Worm (Caenorhabditis elegans) whole organism, L2 larva: ENCODE data around the gene nta-1.

Experiments
- F13H6.1 ChIP-seq: sonication (generic microtip); optimal IDR thresholded peaks from 2 replicates; lab custom pipeline; 2016; ENCODE audit warnings: missing genetic modification characterization, missing compliant biosample characterization
- aly-2 ChIP-seq: fragments of 150-350 bp; optimal IDR thresholded peaks from 2 replicates; lab custom pipeline; 2014; ENCODE audit warnings: missing biosample characterization, missing genetic modification characterization
- ama-1 ChIP-seq: fragments of 150-350 bp; optimal IDR thresholded peaks from 2 replicates; lab custom pipeline; 2018; ENCODE audit warnings: inconsistent platforms
- lin-13 ChIP-seq: fragments of 150-350 bp; optimal IDR thresholded peaks from 2 replicates; lab custom pipeline; 2014; ENCODE audit warnings: missing biosample characterization, missing genetic modification reagents, missing genetic modification characterization
- nhr-25 ChIP-seq: fragments of 150-350 bp; sonication (generic microtip); optimal IDR thresholded peaks from 3 replicates; lab custom pipeline; 2014; ENCODE audit warnings: missing biosample characterization, missing genetic modification characterization
- snpc-4 ChIP-seq: fragments of 150-350 bp; optimal IDR thresholded peaks from 2 replicates; lab custom pipeline; 2014; ENCODE audit warnings: missing biosample characterization, missing genetic modification characterization
- unc-62 ChIP-seq: fragments of 150-350 bp; optimal IDR thresholded peaks from 2 replicates; lab custom pipeline; 2014; ENCODE audit warnings: missing biosample characterization, missing genetic modification reagents, missing genetic modification characterization

ce11 chrII:3771640-3772039 lies 28.0 kb upstream of the nta-1 start:
- no peak for TF ChIP-seq snpc-4 (tag; lab: Kevin White, UChicago)
- no peak for TF ChIP-seq nhr-25
- TF ChIP-seq lin-13 (GFP tag; lab: Kevin White, UChicago): no peak
- no peak for TF ChIP-seq aly-2 (tag; lab: Kevin White, UChicago)
- no peak for TF ChIP-seq F13H6.1 (tag; lab: Kevin White, UChicago)
- TF ChIP-seq unc-62: no peak
- TF ChIP-seq ama-1 (lab: Kevin White, UChicago): no peak
